Worm (Caenorhabditis elegans) whole organism, midembryonic: ENCODE measurements around the gene grl-10.

ENCODE experiments used
- T22C8.4 ChIP-seq: fragments of 200-800 bp; sonication (Bioruptor generic); IDR thresholded peaks from 2 replicates; pipeline ENCODE4 v1.3.6; 2022; ENCODE audit warnings: missing genetic modification characterization, missing compliant biosample characterization
- flt-1 ChIP-seq: fragments of 200-800 bp; sonication (Bioruptor generic); IDR thresholded peaks from 2 replicates; pipeline ENCODE4 v1.3.6; 2022; ENCODE audit warnings: missing genetic modification characterization, missing compliant biosample characterization
- med-1 ChIP-seq: sonication (generic microtip); optimal IDR thresholded peaks from 2 replicates; lab custom pipeline; 2017; ENCODE audit warnings: missing genetic modification characterization, mild to moderate bottlenecking, missing compliant biosample characterization, antibody characterized with exemption, missing genetic modification reagents; ENCODE audit not compliant: insufficient read depth
- ref-1 ChIP-seq: fragments of 200-800 bp; sonication (Bioruptor generic); conservative IDR thresholded peaks from 2 replicates; pipeline ENCODE4 v1.3.6; 2022; ENCODE audit warnings: missing genetic modification reagents, missing genetic modification characterization, missing compliant biosample characterization
- tab-1 ChIP-seq: fragments of 200-800 bp; sonication (Bioruptor generic); IDR thresholded peaks from 2 replicates; pipeline ENCODE4 v1.3.6; 2022; ENCODE audit warnings: missing genetic modification characterization, missing compliant biosample characterization
- ztf-23 ChIP-seq: fragments of 200-800 bp; sonication (Bioruptor generic); IDR thresholded peaks from 2 replicates; pipeline ENCODE4 v1.3.6; 2022; ENCODE audit warnings: missing genetic modification reagents, missing genetic modification characterization, missing compliant biosample characterization
- ztf-29 ChIP-seq: fragments of 200-800 bp; sonication (Bioruptor generic); IDR thresholded peaks from 2 replicates; pipeline ENCODE4 v1.3.6; 2022; ENCODE audit warnings: missing genetic modification reagents, missing genetic modification characterization, missing compliant biosample characterization

DNA sequence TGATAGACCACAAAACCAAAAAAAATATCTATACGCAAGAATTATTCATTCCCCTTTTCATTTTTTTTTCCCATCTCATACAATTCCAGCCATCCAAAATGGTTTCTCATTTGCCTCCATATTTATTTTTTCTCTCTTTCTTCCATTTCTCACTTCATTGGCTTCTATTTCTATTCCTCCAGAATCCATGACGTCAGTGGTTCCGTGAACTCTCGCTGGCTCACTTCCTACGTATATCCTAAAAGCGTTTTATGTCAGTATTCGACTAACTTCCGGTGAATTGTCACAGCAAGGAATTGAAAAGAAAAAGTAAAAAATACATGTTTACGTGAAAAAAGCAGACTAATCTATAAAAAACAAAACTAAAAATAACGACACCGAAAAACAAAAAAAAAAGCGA, 47.4 kb upstream of the grl-10 start:
- TF ChIP-seq med-1 (GFP tag; lab: Kevin White, UChicago) (no peak), ztf-29 (GFP tag; lab: Robert Waterston, UW) (no peak), T22C8.4 (no peak), ztf-23 (GFP tag; lab: Robert Waterston, UW) (no peak), flt-1 (no peak), tab-1 (GFP tag; lab: Robert Waterston, UW) (no peak), ref-1 (GFP tag; lab: Robert Waterston, UW) (no peak)
